Worm (Caenorhabditis elegans) whole organism, L4 larva: ENCODE data around the gene T22F3.2.

Experiments
- F10B5.3 ChIP-seq: sonication (generic microtip); optimal IDR thresholded peaks from 2 replicates; lab custom pipeline; 2016; ENCODE audit warnings: mild to moderate bottlenecking, missing genetic modification characterization, missing compliant biosample characterization
- F37D6.2 ChIP-seq: sonication (generic microtip); optimal IDR thresholded peaks from 2 replicates; lab custom pipeline; 2016; ENCODE audit warnings: mild to moderate bottlenecking, missing genetic modification characterization, missing compliant biosample characterization
- T20F7.1 ChIP-seq: fragments of 200-800 bp; sonication (Bioruptor generic); optimal IDR thresholded peaks from 2 replicates; lab custom pipeline; 2018; ENCODE audit warnings: mild to moderate bottlenecking, missing genetic modification characterization, missing compliant biosample characterization
- T26A8.4 ChIP-seq: fragments of 200-800 bp; sonication (Bioruptor generic); IDR thresholded peaks from 2 replicates; pipeline ENCODE4 v1.3.6; 2022; ENCODE audit warnings: missing genetic modification characterization, missing compliant biosample characterization
- Y48G9A.11 ChIP-seq: fragments of 200-800 bp; sonication (Bioruptor generic); IDR thresholded peaks from 2 replicates; pipeline ENCODE4 v1.3.6; 2022; ENCODE audit warnings: missing genetic modification reagents, missing genetic modification characterization, missing compliant biosample characterization
- ZK337.2 ChIP-seq: fragments of 200-800 bp; sonication (Bioruptor generic); IDR thresholded peaks from 2 replicates; pipeline ENCODE4 v1.3.6; 2022; ENCODE audit warnings: missing genetic modification reagents, missing genetic modification characterization, missing compliant biosample characterization
- aha-1 ChIP-seq: fragments of 150-350 bp; peaks from one replicate; lab custom pipeline; 2014; ENCODE audit warnings: missing biosample characterization, missing genetic modification characterization
- aly-2 ChIP-seq: sonication (generic microtip); optimal IDR thresholded peaks from 2 replicates; lab custom pipeline; 2018; ENCODE audit warnings: missing biosample characterization, missing genetic modification characterization
- ceh-32 ChIP-seq: sonication (generic microtip); optimal IDR thresholded peaks from 2 replicates; lab custom pipeline; 2016; ENCODE audit warnings: mild to moderate bottlenecking, missing genetic modification characterization, missing compliant biosample characterization; ENCODE audit not compliant: poor library complexity
- ces-1 ChIP-seq: fragments of 150-350 bp; sonication (generic microtip); optimal IDR thresholded peaks from 4 replicates; lab custom pipeline; 2014; ENCODE audit warnings: missing biosample characterization, missing genetic modification reagents, missing genetic modification characterization
- daf-12 ChIP-seq: fragments of 150-350 bp; optimal IDR thresholded peaks from 2 replicates; lab custom pipeline; 2014; ENCODE audit warnings: missing biosample characterization, missing genetic modification reagents, missing genetic modification characterization
- daf-16 ChIP-seq, 3 experiments: sonication (generic microtip); optimal IDR thresholded peaks; 2 replicates each; lab custom pipeline; 2016 to 2017; ENCODE audit warnings: missing genetic modification characterization in 3 of 3, missing genetic modification reagents in 3 of 3, mild to moderate bottlenecking in 2 of 3, missing compliant biosample characterization in 2 of 3, missing biosample characterization in 1 of 3, moderate library complexity in 1 of 3
- dmd-6 ChIP-seq: fragments of 200-800 bp; sonication (Bioruptor generic); IDR thresholded peaks from 2 replicates; pipeline ENCODE4 v1.3.6; 2022; ENCODE audit warnings: missing genetic modification reagents, missing genetic modification characterization, missing compliant biosample characterization
- egl-43 ChIP-seq: fragments of 200-800 bp; sonication (Bioruptor generic); IDR thresholded peaks from 2 replicates; pipeline ENCODE4 v1.3.6; 2022; ENCODE audit warnings: missing genetic modification reagents, missing genetic modification characterization, missing compliant biosample characterization
- fos-1 ChIP-seq: fragments of 150-350 bp; optimal IDR thresholded peaks from 2 replicates; lab custom pipeline; 2014; ENCODE audit warnings: missing biosample characterization, missing genetic modification characterization
- gei-8 ChIP-seq: fragments of 200-800 bp; sonication (Bioruptor generic); optimal IDR thresholded peaks from 2 replicates; lab custom pipeline; 2018; ENCODE audit warnings: mild to moderate bottlenecking, missing genetic modification characterization, missing compliant biosample characterization
- hif-1 ChIP-seq, 2 experiments: sonication (generic microtip); optimal IDR thresholded peaks; 2 replicates each; lab custom pipeline; 2016 to 2017; ENCODE audit warnings: missing compliant biosample characterization in 2 of 2, missing genetic modification characterization in 2 of 2, missing genetic modification reagents in 2 of 2, missing genotype in 2 of 2, mild to moderate bottlenecking in 1 of 2
- lin-13 ChIP-seq: fragments of 150-350 bp; optimal IDR thresholded peaks from 2 replicates; lab custom pipeline; 2014; ENCODE audit warnings: missing biosample characterization, missing genetic modification reagents, missing genetic modification characterization
- lin-29 ChIP-seq: fragments of 200-800 bp; sonication (Bioruptor generic); IDR thresholded peaks from 2 replicates; pipeline ENCODE4 v1.3.6; 2022; ENCODE audit warnings: missing genetic modification reagents, missing genetic modification characterization, missing compliant biosample characterization
- lin-38 ChIP-seq: fragments of 200-800 bp; sonication (Bioruptor generic); IDR thresholded peaks from 2 replicates; pipeline ENCODE4 v1.3.6; 2022; ENCODE audit warnings: missing genetic modification reagents, missing genetic modification characterization, missing compliant biosample characterization
- lin-39 ChIP-seq: fragments of 150-350 bp; optimal IDR thresholded peaks from 2 replicates; lab custom pipeline; 2014; ENCODE audit warnings: missing biosample characterization, missing genetic modification reagents, missing genetic modification characterization
- lir-3 ChIP-seq: sonication (generic microtip); optimal IDR thresholded peaks from 2 replicates; lab custom pipeline; 2016; ENCODE audit warnings: mild to moderate bottlenecking, missing genetic modification characterization, missing compliant biosample characterization
- madf-9 ChIP-seq: fragments of 200-800 bp; sonication (Bioruptor generic); conservative IDR thresholded peaks from 2 replicates; pipeline ENCODE4 v1.3.6; 2022; ENCODE audit warnings: missing genetic modification reagents, missing genetic modification characterization, missing compliant biosample characterization
- mep-1 ChIP-seq: fragments of 150-350 bp; sonication (generic microtip); optimal IDR thresholded peaks from 3 replicates; lab custom pipeline; 2014; ENCODE audit warnings: missing biosample characterization, missing genetic modification characterization
- mes-2 ChIP-seq: sonication (generic microtip); optimal IDR thresholded peaks from 2 replicates; lab custom pipeline; 2016; ENCODE audit warnings: missing genotype, mild to moderate bottlenecking, missing genetic modification characterization, missing compliant biosample characterization; ENCODE audit not compliant: poor library complexity, severe bottlenecking
- nhr-11 ChIP-seq: fragments of 150-350 bp; optimal IDR thresholded peaks from 2 replicates; lab custom pipeline; 2014; ENCODE audit warnings: missing biosample characterization, missing genetic modification characterization
- nhr-237 ChIP-seq: sonication (generic microtip); optimal IDR thresholded peaks from 2 replicates; lab custom pipeline; 2017; ENCODE audit warnings: missing biosample characterization, missing genetic modification characterization
- nhr-28 ChIP-seq: fragments of 150-350 bp; optimal IDR thresholded peaks from 2 replicates; lab custom pipeline; 2014; ENCODE audit warnings: missing biosample characterization, missing genetic modification characterization
- nhr-41 ChIP-seq: fragments of 200-800 bp; sonication (Bioruptor generic); IDR thresholded peaks from 2 replicates; pipeline ENCODE4 v1.3.6; 2022; ENCODE audit warnings: missing genetic modification reagents, missing genetic modification characterization, missing compliant biosample characterization
- pha-4 ChIP-seq, 2 experiments: fragments of 150-350 bp in 1 of 2; fragments of 200-800 bp in 1 of 2; sonication (Bioruptor generic) in 1 of 2; IDR thresholded peaks in 1 of 2; optimal IDR thresholded peaks in 1 of 2; 2 replicates each; pipeline versions ENCODE4 v1.3.6 to Lab custom; 2014 to 2022; ENCODE audit warnings: missing genetic modification characterization in 2 of 2, missing genetic modification reagents in 2 of 2, missing biosample characterization in 1 of 2, missing compliant biosample characterization in 1 of 2
- php-3 ChIP-seq: fragments of 200-800 bp; sonication (Bioruptor generic); IDR thresholded peaks from 2 replicates; pipeline ENCODE4 v1.3.6; 2022; ENCODE audit warnings: missing genetic modification reagents, missing genetic modification characterization, missing compliant biosample characterization
- pqm-1 ChIP-seq: sonication (generic microtip); optimal IDR thresholded peaks from 2 replicates; lab custom pipeline; 2017; ENCODE audit warnings: missing biosample characterization, missing genetic modification characterization
- rbr-2 ChIP-seq: sonication (generic microtip); optimal IDR thresholded peaks from 2 replicates; lab custom pipeline; 2016; ENCODE audit warnings: missing genotype, missing genetic modification characterization, missing compliant biosample characterization
- saeg-2 ChIP-seq: fragments of 200-800 bp; sonication (Bioruptor generic); IDR thresholded peaks from 2 replicates; pipeline ENCODE4 v1.3.6; 2022; ENCODE audit warnings: missing genetic modification reagents, missing genetic modification characterization, missing compliant biosample characterization
- set-16 ChIP-seq: fragments of 200-800 bp; sonication (Bioruptor generic); IDR thresholded peaks from 2 replicates; pipeline ENCODE4 v1.3.6; 2022; ENCODE audit warnings: missing genetic modification reagents, missing genetic modification characterization, missing compliant biosample characterization
- snpc-4 ChIP-seq: fragments of 150-350 bp; optimal IDR thresholded peaks from 2 replicates; lab custom pipeline; 2014; ENCODE audit warnings: missing biosample characterization, missing genetic modification characterization
- spr-1 ChIP-seq: sonication (generic microtip); optimal IDR thresholded peaks from 2 replicates; lab custom pipeline; 2016; ENCODE audit warnings: mild to moderate bottlenecking, missing genetic modification characterization, missing compliant biosample characterization
- tra-1 ChIP-seq: fragments of 200-800 bp; sonication (Bioruptor generic); IDR thresholded peaks from 2 replicates; pipeline ENCODE4 v1.3.6; 2022; ENCODE audit warnings: missing genetic modification reagents, missing genetic modification characterization, missing compliant biosample characterization
- unc-39 ChIP-seq: sonication (generic microtip); optimal IDR thresholded peaks from 2 replicates; lab custom pipeline; 2017; ENCODE audit warnings: missing biosample characterization, missing genetic modification characterization
- unc-62 ChIP-seq, 3 experiments: fragments of 150-350 bp in 1 of 3; sonication (generic microtip); optimal IDR thresholded peaks in 2 of 3; peaks in 1 of 3; 1 replicate in 1 of 3; 2 replicates in 2 of 3; lab custom pipeline; 2014 to 2017; ENCODE audit warnings: missing biosample characterization in 3 of 3, missing genetic modification characterization in 3 of 3, missing genetic modification reagents in 3 of 3, missing genotype in 1 of 3
- vab-7 ChIP-seq: fragments of 200-800 bp; sonication (Bioruptor generic); IDR thresholded peaks from 2 replicates; pipeline ENCODE4 v1.3.6; 2022; ENCODE audit warnings: missing genetic modification reagents, missing genetic modification characterization, missing compliant biosample characterization
- zag-1 ChIP-seq: fragments of 150-350 bp; optimal IDR thresholded peaks from 2 replicates; lab custom pipeline; 2014; ENCODE audit warnings: missing biosample characterization, missing genetic modification characterization
- zfp-3 ChIP-seq: fragments of 200-800 bp; sonication (Bioruptor generic); conservative IDR thresholded peaks from 2 replicates; pipeline ENCODE4 v1.3.6; 2022; ENCODE audit warnings: missing genetic modification reagents, missing genetic modification characterization, missing compliant biosample characterization
- zip-11 ChIP-seq: fragments of 200-800 bp; sonication (Bioruptor generic); IDR thresholded peaks from 2 replicates; pipeline ENCODE4 v1.3.6; 2022; ENCODE audit warnings: missing genetic modification characterization, missing compliant biosample characterization
- ztf-7 ChIP-seq: fragments of 150-350 bp; optimal IDR thresholded peaks from 2 replicates; lab custom pipeline; 2014; ENCODE audit warnings: missing biosample characterization, missing genetic modification characterization

Gene T22F3.2

ce11 chrV:3587633-3588032 is 1.2 kb downstream of the T22F3.2 start (continued):
- peak; percentile 75 for TF ChIP-seq mes-2 (tag; lab: Kevin White, UChicago)
- no peak for TF ChIP-seq T20F7.1 (GFP tag; lab: Kevin White, UChicago)
- 0 out of 2 replicates have a peak, but pooled peaks have one; percentile 18 for TF ChIP-seq ZK337.2 (GFP tag; lab: Robert Waterston, UW)
- no peak for TF ChIP-seq nhr-41 (GFP tag; lab: Robert Waterston, UW)
- no peak for TF ChIP-seq lin-13 (GFP tag; lab: Kevin White, UChicago)
- peak; percentile 35 for TF ChIP-seq set-16 (GFP tag; lab: Robert Waterston, UW)
- no peak for TF ChIP-seq F10B5.3 (tag; lab: Kevin White, UChicago)
- TF ChIP-seq aha-1 (tag; lab: Kevin White, UChicago), result peak; percentile 75
- TF ChIP-seq egl-43 (GFP tag; lab: Robert Waterston, UW), result no peak
- no peak for TF ChIP-seq zip-11 (GFP tag; lab: Robert Waterston, UW)
- TF ChIP-seq snpc-4 (tag; lab: Kevin White, UChicago), result no peak
- no peak for TF ChIP-seq lir-3 (tag; lab: Kevin White, UChicago)
- TF ChIP-seq zfp-3 (GFP tag; lab: Robert Waterston, UW), result no peak
- TF ChIP-seq T26A8.4, result no peak
- no peak for TF ChIP-seq nhr-28 (tag; lab: Kevin White, UChicago)
- no peak for TF ChIP-seq vab-7 (GFP tag; lab: Robert Waterston, UW)
- TF ChIP-seq zag-1 (tag; lab: Kevin White, UChicago), result no peak
- no peak for TF ChIP-seq unc-62 (GFP tag; optimal IDR thresholded peaks at IDR 0.05 in 1 of 2; lab: Kevin White, UChicago)
- no peak for TF ChIP-seq unc-62 (tag; optimal IDR thresholded peaks at IDR 0.05; lab: Kevin White, UChicago)
- TF ChIP-seq hif-1 (tag; optimal IDR thresholded peaks at IDR 0.05; lab: Kevin White, UChicago), result peak in 1 of 2 experiments; percentile 39
- TF ChIP-seq nhr-237 (tag; lab: Kevin White, UChicago), result no peak
- no peak for TF ChIP-seq daf-16 (GFP tag; optimal IDR thresholded peaks at IDR 0.05; lab: Kevin White, UChicago)
- TF ChIP-seq daf-16 (tag; optimal IDR thresholded peaks at IDR 0.05; lab: Kevin White, UChicago), result no peak
- TF ChIP-seq saeg-2 (GFP tag; lab: Robert Waterston, UW), result no peak
- TF ChIP-seq ceh-32 (tag; lab: Kevin White, UChicago), result no peak
- TF ChIP-seq unc-39 (tag; lab: Kevin White, UChicago), result no peak
- TF ChIP-seq php-3, result no peak
- peak; percentile 55 for TF ChIP-seq lin-38
- 0 out of 2 replicates have a peak, but pooled peaks have one; percentile 22 for TF ChIP-seq Y48G9A.11
- no peak for TF ChIP-seq tra-1 (GFP tag; lab: Robert Waterston, UW)
- TF ChIP-seq pqm-1, result no peak
- TF ChIP-seq mep-1 (tag; lab: Kevin White, UChicago), result peak; percentile 38
- TF ChIP-seq gei-8 (GFP tag; lab: Kevin White, UChicago), result no peak
- TF ChIP-seq pha-4 (GFP tag; IDR thresholded peaks at IDR 0.05; lab: Robert Waterston, UW), result 0 out of 2 replicates have a peak, but pooled peaks have one; percentile 22
- no peak for TF ChIP-seq pha-4 (tag; optimal IDR thresholded peaks at IDR 0.05; lab: Kevin White, UChicago)
- no peak for TF ChIP-seq aly-2 (tag; lab: Kevin White, UChicago)
- no peak for TF ChIP-seq fos-1
- TF ChIP-seq madf-9, result no peak
- TF ChIP-seq rbr-2, result no peak
- TF ChIP-seq lin-39 (tag; lab: Kevin White, UChicago), result no peak
- no peak for TF ChIP-seq nhr-11 (tag; lab: Kevin White, UChicago)
- no peak for TF ChIP-seq lin-29
- TF ChIP-seq ces-1 (GFP tag; lab: Kevin White, UChicago), result no peak
- no peak for TF ChIP-seq ztf-7 (tag; lab: Kevin White, UChicago)
- no peak for TF ChIP-seq F37D6.2 (tag; lab: Kevin White, UChicago)
- no peak for TF ChIP-seq daf-12 (tag; lab: Kevin White, UChicago)
- no peak for TF ChIP-seq spr-1 (tag; lab: Kevin White, UChicago)
- no peak for TF ChIP-seq dmd-6 (GFP tag; lab: Robert Waterston, UW)
- TF ChIP-seq, all 104 proteins: peak for 13
